Fruit fly (Drosophila melanogaster): ENCODE measurements around the gene CG14073.

DNA sequence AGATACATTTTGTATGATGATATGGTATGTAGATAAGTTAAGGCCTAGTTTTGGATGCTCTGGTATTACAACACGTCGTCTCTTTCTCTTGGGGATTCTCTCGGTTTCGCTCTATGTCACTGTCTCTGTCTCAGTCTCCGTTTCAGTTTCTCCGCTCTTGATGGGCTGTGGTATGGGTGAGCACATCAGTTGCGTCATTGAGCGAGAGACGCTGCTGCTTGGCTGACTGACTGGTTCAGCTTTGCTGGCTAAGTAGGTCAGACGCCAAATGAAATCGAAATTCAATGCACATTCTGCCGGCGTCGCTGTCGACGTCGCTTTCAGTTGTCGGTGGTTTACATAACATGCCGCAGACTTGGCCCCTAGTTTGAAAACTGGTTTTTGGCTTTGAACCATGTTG is 66.6 kb downstream of the CG14073 start:
- TF ChIP-seq Abd-B (GFP tag; optimal IDR thresholded peaks at IDR 0.05), result no peak
- TF ChIP-seq Sp1 (GFP tag; optimal IDR thresholded peaks at IDR 0.05), result no peak
- no peak for TF ChIP-seq Myc (optimal IDR thresholded peaks at IDR 0.05)
